Fruit fly (Drosophila melanogaster) whole organism, prepupa: ENCODE results near the gene CG5149.
A peak's percentile ranks its signal among the peaks of the same experiment; 100 is the strongest.

Source experiments
- Blimp-1 ChIP-seq: fragments of 200-800 bp; sonication (Bioruptor generic); optimal IDR thresholded peaks from 3 replicates; lab custom pipeline; 2017; ENCODE audit warnings: missing biosample characterization, missing genetic modification characterization, mild to moderate bottlenecking, moderate library complexity, missing genetic modification reagents
- CG10669 ChIP-seq: fragments of 200-800 bp; sonication (Bioruptor generic); optimal IDR thresholded peaks from 3 replicates; lab custom pipeline; 2018; ENCODE audit warnings: missing biosample characterization, mild to moderate bottlenecking, missing genetic modification characterization, moderate library complexity
- CG11294 ChIP-seq: fragments of 200-800 bp; sonication (Bioruptor generic); IDR thresholded peaks from 2 replicates; pipeline ENCODE4 v1.3.6; 2022; ENCODE audit warnings: missing biosample characterization, missing genetic modification characterization
- CG15336 ChIP-seq: fragments of 200-800 bp; sonication (Bioruptor generic); IDR thresholded peaks from 2 replicates; pipeline ENCODE4 v1.3.6; 2022; ENCODE audit warnings: missing biosample characterization, missing genetic modification characterization
- CG1621 ChIP-seq: fragments of 200-800 bp; sonication (Bioruptor generic); optimal IDR thresholded peaks from 3 replicates; lab custom pipeline; 2018; ENCODE audit warnings: missing biosample characterization, mild to moderate bottlenecking, missing genetic modification characterization
- CG31627 ChIP-seq: fragments of 200-800 bp; sonication (Bioruptor generic); optimal IDR thresholded peaks from 3 replicates; lab custom pipeline; 2016; ENCODE audit warnings: missing biosample characterization, missing genetic modification characterization
- CG34406 ChIP-seq: fragments of 200-800 bp; sonication (Bioruptor generic); optimal IDR thresholded peaks from 3 replicates; lab custom pipeline; 2016; ENCODE audit warnings: missing biosample characterization, missing genetic modification characterization
- CG6276 ChIP-seq: fragments of 200-800 bp; sonication (Bioruptor generic); optimal IDR thresholded peaks from 2 replicates; lab custom pipeline; 2017; ENCODE audit warnings: missing biosample characterization, mild to moderate bottlenecking, missing genetic modification characterization
- CG6792 ChIP-seq: fragments of 200-800 bp; sonication (Bioruptor generic); optimal IDR thresholded peaks from 3 replicates; lab custom pipeline; 2016; ENCODE audit warnings: missing biosample characterization, missing genetic modification characterization
- CG6808 ChIP-seq: fragments of 200-800 bp; sonication (Bioruptor generic); optimal IDR thresholded peaks from 3 replicates; lab custom pipeline; 2017; ENCODE audit warnings: missing biosample characterization, missing genetic modification characterization, mild to moderate bottlenecking, moderate library complexity, missing genetic modification reagents
- CG6854 ChIP-seq: fragments of 200-800 bp; sonication (Bioruptor generic); optimal IDR thresholded peaks from 2 replicates; lab custom pipeline; 2017; ENCODE audit warnings: missing biosample characterization, mild to moderate bottlenecking, missing genetic modification characterization
- CG7368 ChIP-seq: fragments of 200-800 bp; sonication (Bioruptor generic); optimal IDR thresholded peaks from 3 replicates; lab custom pipeline; 2016; ENCODE audit warnings: missing biosample characterization, missing genetic modification characterization
- CG8119 ChIP-seq: fragments of 200-800 bp; sonication (Bioruptor generic); IDR thresholded peaks from 3 replicates; pipeline ENCODE4 v1.3.6; 2022; ENCODE audit warnings: missing biosample characterization, missing genetic modification characterization
- CG8632 ChIP-seq: fragments of 200-800 bp; sonication (Bioruptor generic); optimal IDR thresholded peaks from 3 replicates; lab custom pipeline; 2016; ENCODE audit warnings: missing biosample characterization, missing genetic modification characterization
- CG9139 ChIP-seq: fragments of 200-800 bp; sonication (Bioruptor generic); optimal IDR thresholded peaks from 3 replicates; lab custom pipeline; 2017; ENCODE audit warnings: missing biosample characterization, mild to moderate bottlenecking, missing genetic modification characterization
- Eip75B ChIP-seq: fragments of 200-800 bp; sonication (Bioruptor generic); optimal IDR thresholded peaks from 3 replicates; lab custom pipeline; 2016; ENCODE audit warnings: missing biosample characterization, missing genetic modification characterization
- Eip93F ChIP-seq: fragments of 200-800 bp; sonication (Bioruptor generic); optimal IDR thresholded peaks from 2 replicates; lab custom pipeline; 2016; ENCODE audit warnings: missing biosample characterization, mild to moderate bottlenecking, missing genetic modification characterization
- Ets21C ChIP-seq: fragments of 200-800 bp; sonication (Bioruptor generic); optimal IDR thresholded peaks from 3 replicates; lab custom pipeline; 2016; ENCODE audit warnings: missing biosample characterization, missing genetic modification characterization
- Ets96B ChIP-seq: fragments of 200-800 bp; optimal IDR thresholded peaks from 2 replicates; lab custom pipeline; 2019; ENCODE audit warnings: missing biosample characterization, mild to moderate bottlenecking, missing genetic modification characterization, moderate library complexity
- Gug ChIP-seq: fragments of 200-800 bp; sonication (Bioruptor generic); IDR thresholded peaks from 2 replicates; pipeline ENCODE4 v1.3.6; 2022; ENCODE audit warnings: missing biosample characterization, missing genetic modification characterization
- Hr38 ChIP-seq: sonication (Bioruptor generic); optimal IDR thresholded peaks from 2 replicates; lab custom pipeline; 2016; ENCODE audit warnings: missing biosample characterization, missing genetic modification characterization
- Hr39 ChIP-seq: fragments of 200-800 bp; sonication (Bioruptor generic); optimal IDR thresholded peaks from 2 replicates; lab custom pipeline; 2016; ENCODE audit warnings: missing biosample characterization, missing genetic modification characterization
- Hr4 ChIP-seq: fragments of 200-800 bp; sonication (Bioruptor generic); optimal IDR thresholded peaks from 3 replicates; lab custom pipeline; 2016; ENCODE audit warnings: missing biosample characterization, missing genetic modification characterization
- Lpt ChIP-seq: fragments of 200-800 bp; sonication (Bioruptor generic); optimal IDR thresholded peaks from 3 replicates; lab custom pipeline; 2016; ENCODE audit warnings: missing biosample characterization, missing genetic modification characterization
- Met ChIP-seq: fragments of 200-800 bp; sonication (Bioruptor generic); optimal IDR thresholded peaks from 3 replicates; lab custom pipeline; 2016; ENCODE audit warnings: missing biosample characterization, missing genetic modification characterization
- OdsH ChIP-seq: fragments of 200-800 bp; sonication (Bioruptor generic); optimal IDR thresholded peaks from 3 replicates; lab custom pipeline; 2016; ENCODE audit warnings: missing biosample characterization, missing genetic modification characterization
- Smox ChIP-seq: fragments of 200-800 bp; sonication (Bioruptor generic); optimal IDR thresholded peaks from 3 replicates; lab custom pipeline; 2016; ENCODE audit warnings: missing biosample characterization, missing genetic modification characterization
- Sox102F ChIP-seq: fragments of 200-800 bp; sonication (Bioruptor generic); optimal IDR thresholded peaks from 2 replicates; lab custom pipeline; 2016; ENCODE audit warnings: missing biosample characterization, mild to moderate bottlenecking, missing genetic modification characterization
- Sox14 ChIP-seq: fragments of 200-800 bp; sonication (Bioruptor generic); optimal IDR thresholded peaks from 3 replicates; lab custom pipeline; 2016; ENCODE audit warnings: missing biosample characterization, missing genetic modification characterization
- acj6 ChIP-seq: fragments of 200-800 bp; sonication (Bioruptor generic); optimal IDR thresholded peaks from 3 replicates; lab custom pipeline; 2016; ENCODE audit warnings: missing biosample characterization, missing genetic modification characterization
- cyc ChIP-seq: fragments of 200-800 bp; sonication (Bioruptor generic); optimal IDR thresholded peaks from 3 replicates; lab custom pipeline; 2016; ENCODE audit warnings: missing biosample characterization, missing genetic modification characterization
- dsx ChIP-seq: fragments of 200-800 bp; optimal IDR thresholded peaks from 3 replicates; lab custom pipeline; 2019; ENCODE audit warnings: missing biosample characterization, mild to moderate bottlenecking, missing genetic modification characterization, moderate library complexity; ENCODE audit not compliant: poor library complexity, severe bottlenecking
- eg ChIP-seq: fragments of 200-800 bp; sonication (Bioruptor generic); IDR thresholded peaks from 3 replicates; pipeline ENCODE4 v1.3.6; 2022; ENCODE audit warnings: missing biosample characterization, missing genetic modification characterization
- esn ChIP-seq: fragments of 200-800 bp; sonication (Bioruptor generic); optimal IDR thresholded peaks from 2 replicates; lab custom pipeline; 2016; ENCODE audit warnings: missing biosample characterization, mild to moderate bottlenecking, missing genetic modification characterization, moderate library complexity
- fd59A ChIP-seq: fragments of 200-800 bp; sonication (Bioruptor generic); optimal IDR thresholded peaks from 2 replicates; lab custom pipeline; 2017; ENCODE audit warnings: missing biosample characterization, mild to moderate bottlenecking, missing genetic modification characterization, missing genetic modification reagents
- fd85E ChIP-seq: fragments of 200-800 bp; sonication (Bioruptor generic); optimal IDR thresholded peaks from 3 replicates; lab custom pipeline; 2016; ENCODE audit warnings: missing biosample characterization, missing genetic modification characterization
- fkh ChIP-seq: fragments of 200-800 bp; sonication (Bioruptor generic); optimal IDR thresholded peaks from 3 replicates; lab custom pipeline; 2017; ENCODE audit warnings: missing biosample characterization, mild to moderate bottlenecking, missing genetic modification characterization, moderate library complexity
- lz ChIP-seq: fragments of 200-800 bp; sonication (Bioruptor generic); optimal IDR thresholded peaks from 3 replicates; lab custom pipeline; 2016; ENCODE audit warnings: missing biosample characterization, missing genetic modification characterization
- pdm3 ChIP-seq: fragments of 200-800 bp; sonication (Bioruptor generic); optimal IDR thresholded peaks from 3 replicates; lab custom pipeline; 2016; ENCODE audit warnings: missing biosample characterization, missing genetic modification characterization
- salr ChIP-seq, 2 experiments: fragments of 200-800 bp; sonication (Bioruptor generic); optimal IDR thresholded peaks; 3 replicates each; lab custom pipeline; 2016 to 2018; ENCODE audit warnings: missing biosample characterization in 2 of 2, missing genetic modification characterization in 2 of 2, mild to moderate bottlenecking in 1 of 2
- spab ChIP-seq: fragments of 200-800 bp; sonication (Bioruptor generic); optimal IDR thresholded peaks from 2 replicates; lab custom pipeline; 2017; ENCODE audit warnings: missing biosample characterization, mild to moderate bottlenecking, missing genetic modification characterization, missing genetic modification reagents
- ss ChIP-seq, 2 experiments: fragments of 200-800 bp; sonication (Bioruptor generic); optimal IDR thresholded peaks; 2 replicates in 1 of 2; 3 replicates in 1 of 2; lab custom pipeline; 2017 to 2018; ENCODE audit warnings: mild to moderate bottlenecking in 2 of 2, missing biosample characterization in 2 of 2, missing genetic modification characterization in 2 of 2, moderate library complexity in 1 of 2
- svp ChIP-seq: fragments of 200-800 bp; sonication (Bioruptor generic); peaks from one replicate; lab custom pipeline; 2016; ENCODE audit warnings: missing biosample characterization, missing genetic modification characterization

The CG5149 gene

dm6 chr2L:7423333-7423895 is 35.4 kb upstream of the CG5149 start (continued):
- peak; percentile 49 for TF ChIP-seq fd59A
- peak; percentile 57 for TF ChIP-seq CG6808 (GFP tag; lab: Kevin White, UChicago)
- TF ChIP-seq CG8632 = peak; percentile 63
- TF ChIP-seq CG31627 (GFP tag; lab: Kevin White, UChicago) = peak; percentile 53
- TF ChIP-seq Blimp-1 (GFP tag; lab: Kevin White, UChicago) = peak; percentile 14
- peak; percentile 38 for TF ChIP-seq Hr39 (GFP tag; lab: Kevin White, UChicago)
- TF ChIP-seq CG8119 = peak; percentile 83
- peak; percentile 1 for TF ChIP-seq Hr38 (GFP tag; lab: Kevin White, UChicago)
- no peak for TF ChIP-seq fd85E (GFP tag; lab: Kevin White, UChicago)
- TF ChIP-seq CG7368 (GFP tag; lab: Kevin White, UChicago) = peak; percentile 63
- TF ChIP-seq Eip93F (GFP tag; lab: Kevin White, UChicago) = peak; percentile 79
- peak; percentile 37 for TF ChIP-seq Ets21C (GFP tag; lab: Kevin White, UChicago)
- peak; percentile 37 for TF ChIP-seq Gug
- TF ChIP-seq fkh (GFP tag; lab: Kevin White, UChicago) = no peak
- peak; percentile 71 for TF ChIP-seq OdsH
- peak; percentile 30 to 35 for TF ChIP-seq salr (GFP tag; optimal IDR thresholded peaks at IDR 0.05; lab: Kevin White, UChicago)
- peak; percentile 59 for TF ChIP-seq CG34406 (GFP tag; lab: Kevin White, UChicago)
- peak; percentile 74 for TF ChIP-seq CG6854
- peak; percentile 86 for TF ChIP-seq svp
- peak; percentile 64 for TF ChIP-seq Eip75B (GFP tag; lab: Kevin White, UChicago)
- TF ChIP-seq Sox14 (GFP tag; lab: Kevin White, UChicago) = peak; percentile 68
- peak; percentile 81 for TF ChIP-seq Sox102F (GFP tag; lab: Kevin White, UChicago)
- TF ChIP-seq pdm3 (GFP tag; lab: Kevin White, UChicago) = peak; percentile 58
- TF ChIP-seq Ets96B (tag; lab: Kevin White, UChicago) = peak; percentile 82
- TF ChIP-seq CG6276 (GFP tag; lab: Kevin White, UChicago) = peak; percentile 59
- TF ChIP-seq eg (GFP tag; lab: Robert Waterston, UW) = peak; percentile 85
- TF ChIP-seq CG9139 = peak; percentile 61
- peak; percentile 66 to 70 for TF ChIP-seq ss (GFP tag; optimal IDR thresholded peaks at IDR 0.05; lab: Kevin White, UChicago)
- peak; percentile 60 for TF ChIP-seq cyc
- TF ChIP-seq dsx = peak; percentile 79
- TF ChIP-seq Smox = peak; percentile 74

dm6 chr2L:7422429-7423283 is 34.6 kb upstream of the CG5149 start:
- TF ChIP-seq CG6276 (GFP tag; lab: Kevin White, UChicago) (peak; percentile 83), CG10669 (GFP tag; lab: Kevin White, UChicago) (peak; percentile 41), ss (GFP tag; optimal IDR thresholded peaks at IDR 0.05; lab: Kevin White, UChicago) (peak; percentile 43 to 64), CG8119 (peak; percentile 70; the same call in 2 of the 3 replicates), cyc (peak; percentile 69), Hr38 (GFP tag; lab: Kevin White, UChicago) (no peak), acj6 (GFP tag; lab: Kevin White, UChicago) (peak; percentile 78), Met (GFP tag; lab: Kevin White, UChicago) (peak; percentile 75), CG1621 (tag; lab: Kevin White, UChicago) (peak; percentile 41), CG6792 (GFP tag; lab: Kevin White, UChicago) (peak; percentile 74), OdsH (peak; percentile 75), fkh (GFP tag; lab: Kevin White, UChicago) (no peak), Ets96B (tag; lab: Kevin White, UChicago) (peak; percentile 33), Ets21C (GFP tag; lab: Kevin White, UChicago) (peak; percentile 71), Sox14 (GFP tag; lab: Kevin White, UChicago) (peak; percentile 53), CG31627 (GFP tag; lab: Kevin White, UChicago) (peak; percentile 86), Gug (peak; percentile 42; the same call in 1 of the 2 replicates), eg (GFP tag; lab: Robert Waterston, UW) (peak; percentile 68; the same call in 1 of the 3 replicates), lz (GFP tag; lab: Kevin White, UChicago) (peak; percentile 86), Lpt (GFP tag; lab: Kevin White, UChicago) (peak; percentile 77), esn (peak; percentile 92), spab (peak; percentile 72), pdm3 (GFP tag; lab: Kevin White, UChicago) (peak; percentile 83), CG11294 (GFP tag; lab: Robert Waterston, UW) (no peak), Sox102F (GFP tag; lab: Kevin White, UChicago) (peak; percentile 51), CG34406 (GFP tag; lab: Kevin White, UChicago) (peak; percentile 81), CG15336 (GFP tag; lab: Robert Waterston, UW) (peak; percentile 77), CG9139 (peak; percentile 36), Hr4 (peak; percentile 81), CG6808 (GFP tag; lab: Kevin White, UChicago) (peak; percentile 74), Eip75B (GFP tag; lab: Kevin White, UChicago) (peak; percentile 79), Hr39 (GFP tag; lab: Kevin White, UChicago) (peak; percentile 82), CG8632 (peak; percentile 77)
